Worm (Caenorhabditis elegans) whole organism, L4/young adult: Measurements from ENCODE around the gene K08H2.3.

Source experiments
- dao-5 ChIP-seq: sonication (generic microtip); optimal IDR thresholded peaks from 2 replicates; lab custom pipeline; 2016; ENCODE audit warnings: missing genotype, missing genetic modification characterization, moderate library complexity, missing compliant biosample characterization
- him-1 ChIP-seq: sonication (generic microtip); optimal IDR thresholded peaks from 2 replicates; lab custom pipeline; 2016; ENCODE audit warnings: missing genotype, missing genetic modification reagents, missing genetic modification characterization, missing compliant biosample characterization

DNA sequence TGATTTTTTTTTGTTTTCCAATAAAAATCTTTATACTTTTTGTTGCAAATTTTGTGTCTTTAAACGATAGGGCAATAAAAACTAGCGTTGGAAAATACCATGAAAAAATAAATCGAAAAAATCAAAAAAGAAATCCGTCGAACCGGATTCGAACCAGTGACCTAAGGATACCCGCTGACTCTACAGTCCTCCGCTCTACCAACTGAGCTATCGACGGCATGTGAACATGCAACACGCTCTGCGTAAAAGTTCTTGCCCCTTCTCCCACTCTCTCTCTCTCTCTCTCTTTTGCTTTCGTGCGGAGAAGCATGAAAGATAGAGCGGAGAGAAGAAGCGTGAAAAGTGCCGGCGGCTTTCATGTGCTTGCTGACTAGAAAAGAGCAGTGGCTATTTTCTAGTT, 27.3 kb downstream of the K08H2.3 start:
- TF ChIP-seq dao-5 (tag; lab: Kevin White, UChicago) (peak; percentile 77), him-1 (tag; lab: Kevin White, UChicago) (peak; percentile 68)
